Worm (Caenorhabditis elegans) whole organism, L4 larva: ENCODE data around the gene K02F3.9.
A peak's percentile ranks its signal among the peaks of the same experiment; 100 is the strongest.

Experiments
- F26F4.8 ChIP-seq: fragments of 200-800 bp; sonication (Bioruptor generic); conservative IDR thresholded peaks from 2 replicates; pipeline ENCODE4 v1.3.6; 2022; ENCODE audit warnings: missing genetic modification characterization, missing compliant biosample characterization
- F44E2.7 ChIP-seq: fragments of 200-800 bp; sonication (Bioruptor generic); IDR thresholded peaks from 2 replicates; pipeline ENCODE4 v2.1.2; 2022; ENCODE audit warnings: missing genetic modification characterization, missing compliant biosample characterization
- F49E8.2 ChIP-seq: sonication (generic microtip); optimal IDR thresholded peaks from 2 replicates; lab custom pipeline; 2016; ENCODE audit warnings: missing compliant biosample characterization, mild to moderate bottlenecking, missing genetic modification characterization, borderline replicate concordance
- R02D3.7 ChIP-seq: fragments of 150-350 bp; sonication (generic microtip); optimal IDR thresholded peaks from 3 replicates; lab custom pipeline; 2014; ENCODE audit warnings: missing biosample characterization, missing genetic modification characterization
- Y5F2A.4 ChIP-seq: fragments of 200-800 bp; sonication (Bioruptor generic); optimal IDR thresholded peaks from 2 replicates; lab custom pipeline; 2018; ENCODE audit warnings: mild to moderate bottlenecking, missing genetic modification characterization, missing compliant biosample characterization
- Y75B8A.6 ChIP-seq: fragments of 200-800 bp; sonication (Bioruptor generic); IDR thresholded peaks from 2 replicates; pipeline ENCODE4 v1.3.6; 2022; ENCODE audit warnings: missing genetic modification reagents, missing genetic modification characterization, missing compliant biosample characterization
- ZK337.2 ChIP-seq: fragments of 200-800 bp; sonication (Bioruptor generic); IDR thresholded peaks from 2 replicates; pipeline ENCODE4 v1.3.6; 2022; ENCODE audit warnings: missing genetic modification reagents, missing genetic modification characterization, missing compliant biosample characterization
- aha-1 ChIP-seq: fragments of 150-350 bp; peaks from one replicate; lab custom pipeline; 2014; ENCODE audit warnings: missing biosample characterization, missing genetic modification characterization
- aly-2 ChIP-seq: sonication (generic microtip); optimal IDR thresholded peaks from 2 replicates; lab custom pipeline; 2018; ENCODE audit warnings: missing biosample characterization, missing genetic modification characterization
- ceh-20 ChIP-seq: fragments of 200-800 bp; sonication (Bioruptor generic); IDR thresholded peaks from 2 replicates; pipeline ENCODE4 v1.3.6; 2022; ENCODE audit warnings: missing genetic modification reagents, missing genetic modification characterization, missing compliant biosample characterization
- ceh-44 ChIP-seq: fragments of 200-800 bp; sonication (Bioruptor generic); IDR thresholded peaks from 2 replicates; pipeline ENCODE4 v1.3.6; 2022; ENCODE audit warnings: missing genetic modification reagents, missing genetic modification characterization, missing compliant biosample characterization
- ceh-62 ChIP-seq: sonication (generic microtip); optimal IDR thresholded peaks from 2 replicates; lab custom pipeline; 2017; ENCODE audit warnings: missing biosample characterization, missing genetic modification characterization
- ceh-82 ChIP-seq: sonication (generic microtip); optimal IDR thresholded peaks from 2 replicates; lab custom pipeline; 2017; ENCODE audit warnings: missing biosample characterization, missing genetic modification characterization
- ctbp-1 ChIP-seq: fragments of 200-800 bp; sonication (Bioruptor generic); IDR thresholded peaks from 2 replicates; pipeline ENCODE4 v1.3.6; 2022; ENCODE audit warnings: missing genetic modification reagents, missing genetic modification characterization, missing compliant biosample characterization
- dmd-6 ChIP-seq: fragments of 200-800 bp; sonication (Bioruptor generic); IDR thresholded peaks from 2 replicates; pipeline ENCODE4 v1.3.6; 2022; ENCODE audit warnings: missing genetic modification reagents, missing genetic modification characterization, missing compliant biosample characterization
- dmd-9 ChIP-seq: fragments of 200-800 bp; sonication (Bioruptor generic); IDR thresholded peaks from 2 replicates; pipeline ENCODE4 v1.3.6; 2022; ENCODE audit warnings: missing genetic modification reagents, missing genetic modification characterization, missing compliant biosample characterization
- dpl-1 ChIP-seq: fragments of 150-350 bp; optimal IDR thresholded peaks from 2 replicates; lab custom pipeline; 2014; ENCODE audit warnings: missing biosample characterization, missing genetic modification reagents, missing genetic modification characterization
- duxl-1 ChIP-seq: sonication (generic microtip); optimal IDR thresholded peaks from 2 replicates; lab custom pipeline; 2016; ENCODE audit warnings: mild to moderate bottlenecking, missing genetic modification characterization, moderate library complexity, missing compliant biosample characterization; ENCODE audit not compliant: poor library complexity
- dve-1 ChIP-seq: sonication (generic microtip); optimal IDR thresholded peaks from 2 replicates; lab custom pipeline; 2017; ENCODE audit warnings: antibody characterized with exemption, mild to moderate bottlenecking, missing genetic modification characterization, missing compliant biosample characterization; ENCODE audit not compliant: insufficient read depth
- egl-43 ChIP-seq: fragments of 200-800 bp; sonication (Bioruptor generic); IDR thresholded peaks from 2 replicates; pipeline ENCODE4 v1.3.6; 2022; ENCODE audit warnings: missing genetic modification reagents, missing genetic modification characterization, missing compliant biosample characterization
- gei-8 ChIP-seq: fragments of 200-800 bp; sonication (Bioruptor generic); optimal IDR thresholded peaks from 2 replicates; lab custom pipeline; 2018; ENCODE audit warnings: mild to moderate bottlenecking, missing genetic modification characterization, missing compliant biosample characterization
- hif-1 ChIP-seq, 2 experiments: sonication (generic microtip); optimal IDR thresholded peaks; 2 replicates each; lab custom pipeline; 2016 to 2017; ENCODE audit warnings: missing compliant biosample characterization in 2 of 2, missing genetic modification characterization in 2 of 2, missing genetic modification reagents in 2 of 2, missing genotype in 2 of 2, mild to moderate bottlenecking in 1 of 2
- hlh-30 ChIP-seq: sonication (generic microtip); optimal IDR thresholded peaks from 2 replicates; lab custom pipeline; 2017; ENCODE audit warnings: antibody characterized with exemption, mild to moderate bottlenecking, missing genetic modification characterization, missing compliant biosample characterization; ENCODE audit not compliant: insufficient read depth
- hmg-1.1 ChIP-seq: fragments of 200-800 bp; sonication (Bioruptor generic); IDR thresholded peaks from 2 replicates; pipeline ENCODE4 v1.3.6; 2022; ENCODE audit warnings: missing genetic modification reagents, missing genetic modification characterization, missing compliant biosample characterization
- lin-1 ChIP-seq: fragments of 200-800 bp; sonication (Bioruptor generic); IDR thresholded peaks from 2 replicates; pipeline ENCODE4 v1.3.6; 2022; ENCODE audit warnings: missing genetic modification reagents, missing genetic modification characterization, missing compliant biosample characterization
- lin-38 ChIP-seq: fragments of 200-800 bp; sonication (Bioruptor generic); IDR thresholded peaks from 2 replicates; pipeline ENCODE4 v1.3.6; 2022; ENCODE audit warnings: missing genetic modification reagents, missing genetic modification characterization, missing compliant biosample characterization
- lin-39 ChIP-seq: fragments of 150-350 bp; optimal IDR thresholded peaks from 2 replicates; lab custom pipeline; 2014; ENCODE audit warnings: missing biosample characterization, missing genetic modification reagents, missing genetic modification characterization
- lir-3 ChIP-seq: sonication (generic microtip); optimal IDR thresholded peaks from 2 replicates; lab custom pipeline; 2016; ENCODE audit warnings: mild to moderate bottlenecking, missing genetic modification characterization, missing compliant biosample characterization
- madf-9 ChIP-seq: fragments of 200-800 bp; sonication (Bioruptor generic); conservative IDR thresholded peaks from 2 replicates; pipeline ENCODE4 v1.3.6; 2022; ENCODE audit warnings: missing genetic modification reagents, missing genetic modification characterization, missing compliant biosample characterization
- mdl-1 ChIP-seq, 2 experiments: fragments of 150-350 bp in 1 of 2; sonication (generic microtip) in 1 of 2; optimal IDR thresholded peaks; 2 replicates each; lab custom pipeline; 2014 to 2017; ENCODE audit warnings: missing biosample characterization in 2 of 2, missing genetic modification characterization in 2 of 2
- mdt-29 ChIP-seq: fragments of 200-800 bp; sonication (Bioruptor generic); IDR thresholded peaks from 2 replicates; pipeline ENCODE4 v1.3.6; 2022; ENCODE audit warnings: missing genetic modification reagents, missing genetic modification characterization, missing compliant biosample characterization
- mes-2 ChIP-seq: sonication (generic microtip); optimal IDR thresholded peaks from 2 replicates; lab custom pipeline; 2016; ENCODE audit warnings: missing genotype, mild to moderate bottlenecking, missing genetic modification characterization, missing compliant biosample characterization; ENCODE audit not compliant: poor library complexity, severe bottlenecking
- mxl-2 ChIP-seq: fragments of 200-800 bp; sonication (Bioruptor generic); conservative IDR thresholded peaks from 2 replicates; pipeline ENCODE4 v1.3.6; 2022; ENCODE audit warnings: missing genetic modification reagents, missing genetic modification characterization, missing compliant biosample characterization
- nhr-10 ChIP-seq: fragments of 150-350 bp; optimal IDR thresholded peaks from 2 replicates; lab custom pipeline; 2014; ENCODE audit warnings: missing biosample characterization, missing genetic modification characterization
- nhr-102 ChIP-seq: sonication (generic microtip); optimal IDR thresholded peaks from 2 replicates; lab custom pipeline; 2016; ENCODE audit warnings: mild to moderate bottlenecking, missing genetic modification characterization, moderate library complexity, missing compliant biosample characterization
- nhr-111 ChIP-seq: fragments of 200-800 bp; sonication (Bioruptor generic); optimal IDR thresholded peaks from 2 replicates; lab custom pipeline; 2018; ENCODE audit warnings: mild to moderate bottlenecking, missing genetic modification characterization, missing compliant biosample characterization
- nhr-237 ChIP-seq: sonication (generic microtip); optimal IDR thresholded peaks from 2 replicates; lab custom pipeline; 2017; ENCODE audit warnings: missing biosample characterization, missing genetic modification characterization
- nhr-25 ChIP-seq: sonication (generic microtip); optimal IDR thresholded peaks from 2 replicates; lab custom pipeline; 2017; ENCODE audit warnings: missing genetic modification characterization, mild to moderate bottlenecking, missing compliant biosample characterization, antibody characterized with exemption, moderate library complexity, borderline replicate concordance; ENCODE audit not compliant: insufficient read depth
- nhr-48 ChIP-seq: sonication (generic microtip); optimal IDR thresholded peaks from 2 replicates; lab custom pipeline; 2016; ENCODE audit warnings: mild to moderate bottlenecking, missing genetic modification characterization, missing compliant biosample characterization
- nhr-6 ChIP-seq: fragments of 150-350 bp; optimal IDR thresholded peaks from 2 replicates; lab custom pipeline; 2014; ENCODE audit warnings: missing biosample characterization, missing genetic modification characterization
- nhr-76 ChIP-seq: fragments of 150-350 bp; optimal IDR thresholded peaks from 2 replicates; lab custom pipeline; 2014; ENCODE audit warnings: missing biosample characterization, missing genetic modification characterization
- pqm-1 ChIP-seq: sonication (generic microtip); optimal IDR thresholded peaks from 2 replicates; lab custom pipeline; 2017; ENCODE audit warnings: missing biosample characterization, missing genetic modification characterization
- rbr-2 ChIP-seq: sonication (generic microtip); optimal IDR thresholded peaks from 2 replicates; lab custom pipeline; 2016; ENCODE audit warnings: missing genotype, missing genetic modification characterization, missing compliant biosample characterization
- sdz-12 ChIP-seq: fragments of 200-800 bp; sonication (Bioruptor generic); optimal IDR thresholded peaks from 2 replicates; lab custom pipeline; 2018; ENCODE audit warnings: mild to moderate bottlenecking, missing genetic modification characterization, missing compliant biosample characterization
- skn-1 ChIP-seq: fragments of 150-350 bp; optimal IDR thresholded peaks from 2 replicates; lab custom pipeline; 2014; ENCODE audit warnings: missing biosample characterization, missing genetic modification characterization
- snpc-4 ChIP-seq: fragments of 150-350 bp; optimal IDR thresholded peaks from 2 replicates; lab custom pipeline; 2014; ENCODE audit warnings: missing biosample characterization, missing genetic modification characterization
- tra-1 ChIP-seq: fragments of 200-800 bp; sonication (Bioruptor generic); IDR thresholded peaks from 2 replicates; pipeline ENCODE4 v1.3.6; 2022; ENCODE audit warnings: missing genetic modification reagents, missing genetic modification characterization, missing compliant biosample characterization
- unc-130 ChIP-seq: sonication (generic microtip); optimal IDR thresholded peaks from 2 replicates; lab custom pipeline; 2016; ENCODE audit warnings: missing genetic modification reagents, missing genetic modification characterization, missing compliant biosample characterization
- vab-7 ChIP-seq: fragments of 200-800 bp; sonication (Bioruptor generic); IDR thresholded peaks from 2 replicates; pipeline ENCODE4 v1.3.6; 2022; ENCODE audit warnings: missing genetic modification reagents, missing genetic modification characterization, missing compliant biosample characterization
- zip-11 ChIP-seq: fragments of 200-800 bp; sonication (Bioruptor generic); IDR thresholded peaks from 2 replicates; pipeline ENCODE4 v1.3.6; 2022; ENCODE audit warnings: missing genetic modification characterization, missing compliant biosample characterization

K02F3.9 gene

DNA sequence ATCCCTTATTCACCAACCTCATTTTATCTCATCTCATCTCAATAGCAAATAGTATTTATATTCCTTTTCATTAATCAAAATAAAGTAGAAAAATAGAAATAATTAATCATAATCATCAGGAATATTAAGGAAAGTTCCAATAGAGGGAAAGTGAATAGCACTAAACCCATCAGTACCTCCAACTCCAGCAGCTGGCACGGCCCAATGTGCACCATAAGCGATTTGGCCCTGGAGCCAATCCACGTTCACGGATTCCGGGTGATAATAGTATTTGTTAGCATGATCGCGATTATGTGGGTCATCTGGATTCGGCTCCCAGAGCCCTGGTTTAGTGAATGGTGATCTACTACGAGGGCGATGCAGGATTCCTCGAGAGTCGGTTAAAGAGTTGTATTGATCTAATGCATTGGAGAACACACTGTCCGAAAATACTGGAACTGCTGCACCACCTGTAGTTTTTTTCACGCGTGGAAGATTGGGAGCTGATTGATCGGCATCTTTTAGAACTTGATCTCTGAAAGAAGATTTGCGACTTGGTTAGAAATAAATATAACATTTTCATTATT is 5.4 kb downstream of the K02F3.9 start (continued):
- no peak for TF ChIP-seq snpc-4 (tag; lab: Kevin White, UChicago)
- TF ChIP-seq mxl-2 (GFP tag; lab: Robert Waterston, UW) = peak; percentile 78
- no peak for TF ChIP-seq R02D3.7 (tag; lab: Kevin White, UChicago)
- TF ChIP-seq hmg-1.1 (GFP tag; lab: Robert Waterston, UW) = peak; percentile 80
- TF ChIP-seq nhr-10 (tag; lab: Kevin White, UChicago) = peak; percentile 93
- no peak for TF ChIP-seq aly-2 (tag; lab: Kevin White, UChicago)
- peak; percentile 87 for TF ChIP-seq ceh-20 (GFP tag; lab: Robert Waterston, UW)
- no peak for TF ChIP-seq ceh-82 (tag; lab: Kevin White, UChicago)
- TF ChIP-seq hif-1 (tag; optimal IDR thresholded peaks at IDR 0.05; lab: Kevin White, UChicago) = peak; percentile 55 to 96
- TF ChIP-seq rbr-2 (tag; lab: Kevin White, UChicago) = peak; percentile 47
- TF ChIP-seq gei-8 (GFP tag; lab: Kevin White, UChicago) = peak; percentile 96
- peak; percentile 93 for TF ChIP-seq mdt-29 (GFP tag; lab: Robert Waterston, UW)
- TF ChIP-seq skn-1 (tag; lab: Kevin White, UChicago) = peak; percentile 20
- peak; percentile 38; the same call in 1 of the 2 replicates for TF ChIP-seq ceh-44 (GFP tag; lab: Robert Waterston, UW)
- TF ChIP-seq zip-11 (GFP tag; lab: Robert Waterston, UW) = no peak
- peak; percentile 99 for TF ChIP-seq aha-1
- peak; percentile 93; the same call in 1 of the 2 replicates for TF ChIP-seq vab-7 (GFP tag; lab: Robert Waterston, UW)
- TF ChIP-seq sdz-12 (GFP tag; lab: Kevin White, UChicago) = peak; percentile 99
- no peak for TF ChIP-seq nhr-76 (tag; lab: Kevin White, UChicago)
- TF ChIP-seq unc-130 (GFP tag; lab: Kevin White, UChicago) = no peak
- no peak for TF ChIP-seq F49E8.2 (tag; lab: Kevin White, UChicago)
- peak; percentile 77 for TF ChIP-seq mes-2 (tag; lab: Kevin White, UChicago)
- peak; percentile 93 for TF ChIP-seq tra-1 (GFP tag; lab: Robert Waterston, UW)
- no peak for TF ChIP-seq lin-39 (tag; lab: Kevin White, UChicago)
- TF ChIP-seq dmd-6 (GFP tag; lab: Robert Waterston, UW) = peak; percentile 76
- TF ChIP-seq nhr-102 (tag; lab: Kevin White, UChicago) = peak; percentile 92
- TF ChIP-seq nhr-237 (tag; lab: Kevin White, UChicago) = peak; percentile 49
- TF ChIP-seq dpl-1 (GFP tag; lab: Kevin White, UChicago) = no peak
- TF ChIP-seq madf-9 (GFP tag; lab: Robert Waterston, UW) = peak; percentile 72
- TF ChIP-seq dmd-9 (GFP tag; lab: Robert Waterston, UW) = peak; percentile 85
- TF ChIP-seq ZK337.2 (GFP tag; lab: Robert Waterston, UW) = peak; percentile 73
- TF ChIP-seq nhr-6 (tag; lab: Kevin White, UChicago) = no peak
- peak; percentile 99 for TF ChIP-seq Y75B8A.6 (GFP tag; lab: Robert Waterston, UW)
- TF ChIP-seq duxl-1 = peak; percentile 94
- TF ChIP-seq lin-1 = peak; percentile 95
- TF ChIP-seq nhr-111 (GFP tag; lab: Kevin White, UChicago) = peak; percentile 99
- peak; percentile 84 for TF ChIP-seq nhr-25 (tag; lab: Kevin White, UChicago)
- peak; percentile 5 for TF ChIP-seq hlh-30 (tag; lab: Kevin White, UChicago)
- TF ChIP-seq dve-1 (tag; lab: Kevin White, UChicago) = peak; percentile 86
- TF ChIP-seq egl-43 (GFP tag; lab: Robert Waterston, UW) = peak; percentile 96
- TF ChIP-seq mdl-1 (tag; optimal IDR thresholded peaks at IDR 0.05; lab: Kevin White, UChicago) = peak; percentile 41 to 53
- TF ChIP-seq F26F4.8 (GFP tag; lab: Robert Waterston, UW) = no peak
- peak; percentile 5 for TF ChIP-seq pqm-1 (tag; lab: Kevin White, UChicago)
- TF ChIP-seq ceh-62 (tag; lab: Kevin White, UChicago) = no peak
- no peak for TF ChIP-seq lir-3 (tag; lab: Kevin White, UChicago)
- peak; percentile 91 for TF ChIP-seq ctbp-1 (GFP tag; lab: Robert Waterston, UW)
- peak; percentile 91 for TF ChIP-seq Y5F2A.4 (GFP tag; lab: Kevin White, UChicago)
- TF ChIP-seq nhr-48 = peak; percentile 72
- peak; percentile 82 for TF ChIP-seq lin-38 (GFP tag; lab: Robert Waterston, UW)
- 0 out of 2 replicates have a peak, but pooled peaks have one; percentile 58 for TF ChIP-seq F44E2.7 (GFP tag; lab: Robert Waterston, UW)
